Fruit fly (Drosophila melanogaster) whole organism, embryonic: ENCODE measurements around the gene CG13837.
A peak's percentile ranks its signal among the peaks of the same experiment; 100 is the strongest.

Experiments used
- Abd-B ChIP-seq: fragments of 200-800 bp; sonication (Bioruptor generic); optimal IDR thresholded peaks from 2 replicates; lab custom pipeline; 2018; ENCODE audit warnings: missing biosample characterization, mild to moderate bottlenecking, missing genetic modification characterization, moderate library complexity
- Atf-2 ChIP-seq: fragments of 200-800 bp; sonication (Bioruptor generic); optimal IDR thresholded peaks from 2 replicates; lab custom pipeline; 2016; ENCODE audit warnings: missing biosample characterization, missing genetic modification characterization
- BtbVII ChIP-seq: fragments of 200-800 bp; sonication (Bioruptor generic); optimal IDR thresholded peaks from 3 replicates; lab custom pipeline; 2017; ENCODE audit warnings: missing biosample characterization, mild to moderate bottlenecking, missing genetic modification characterization
- Bteb2 ChIP-seq: fragments of 200-800 bp; sonication (Bioruptor generic); optimal IDR thresholded peaks from 2 replicates; lab custom pipeline; 2016; ENCODE audit warnings: missing biosample characterization, missing genetic modification characterization
- CG1024 ChIP-seq: fragments of 200-800 bp; sonication (Bioruptor generic); IDR thresholded peaks from 2 replicates; pipeline ENCODE4 v1.3.6; 2022; ENCODE audit warnings: missing biosample characterization, missing genetic modification characterization
- CG11085 ChIP-seq: fragments of 200-800 bp; sonication (Bioruptor generic); IDR thresholded peaks from 2 replicates; pipeline ENCODE4 v1.3.6; 2022; ENCODE audit warnings: missing biosample characterization, missing genetic modification characterization
- CG11093 ChIP-seq: fragments of 200-800 bp; sonication (Bioruptor generic); IDR thresholded peaks from 3 replicates; pipeline ENCODE4 v1.3.6; 2022; ENCODE audit warnings: missing biosample characterization, missing genetic modification characterization
- CG11723 ChIP-seq: fragments of 200-800 bp; sonication (Bioruptor generic); optimal IDR thresholded peaks from 2 replicates; lab custom pipeline; 2017; ENCODE audit warnings: missing biosample characterization, mild to moderate bottlenecking, missing genetic modification characterization
- CG13123 ChIP-seq: fragments of 200-800 bp; sonication (Bioruptor generic); optimal IDR thresholded peaks from 2 replicates; lab custom pipeline; 2016; ENCODE audit warnings: missing biosample characterization, missing genetic modification characterization
- CG14441 ChIP-seq: fragments of 200-800 bp; sonication (Bioruptor generic); IDR thresholded peaks from 2 replicates; pipeline ENCODE4 v1.3.6; 2022; ENCODE audit warnings: missing biosample characterization, missing genetic modification characterization
- CG15073 ChIP-seq: fragments of 200-800 bp; sonication (Bioruptor generic); optimal IDR thresholded peaks from 2 replicates; lab custom pipeline; 2016; ENCODE audit warnings: missing biosample characterization, missing genetic modification characterization
- CG1602 ChIP-seq: fragments of 200-800 bp; sonication (Bioruptor generic); optimal IDR thresholded peaks from 3 replicates; lab custom pipeline; 2016; ENCODE audit warnings: missing biosample characterization, missing genetic modification characterization
- CG16815 ChIP-seq: fragments of 200-800 bp; sonication (Bioruptor generic); optimal IDR thresholded peaks from 3 replicates; lab custom pipeline; 2017; ENCODE audit warnings: missing biosample characterization, mild to moderate bottlenecking, missing genetic modification characterization
- CG18764 ChIP-seq: fragments of 200-800 bp; sonication (Bioruptor generic); optimal IDR thresholded peaks from 3 replicates; lab custom pipeline; 2016; ENCODE audit warnings: missing biosample characterization, missing genetic modification characterization
- CG2875 ChIP-seq: fragments of 200-800 bp; sonication (Bioruptor generic); optimal IDR thresholded peaks from 2 replicates; lab custom pipeline; 2017; ENCODE audit warnings: missing biosample characterization, mild to moderate bottlenecking, missing genetic modification characterization, missing genetic modification reagents
- CG3847 ChIP-seq: fragments of 200-800 bp; sonication (Bioruptor generic); IDR thresholded peaks from 2 replicates; pipeline ENCODE4 v1.3.6; 2022; ENCODE audit warnings: missing biosample characterization, missing genetic modification characterization
- CG4617 ChIP-seq: fragments of 200-800 bp; sonication (Bioruptor generic); optimal IDR thresholded peaks from 3 replicates; lab custom pipeline; 2016; ENCODE audit warnings: missing biosample characterization, missing genetic modification characterization, borderline replicate concordance
- CG6765 ChIP-seq: fragments of 200-800 bp; sonication (Bioruptor generic); optimal IDR thresholded peaks from 3 replicates; lab custom pipeline; 2017; ENCODE audit warnings: missing biosample characterization, mild to moderate bottlenecking, missing genetic modification characterization
- CG7786 ChIP-seq: fragments of 200-800 bp; sonication (Bioruptor generic); optimal IDR thresholded peaks from 2 replicates; lab custom pipeline; 2016; ENCODE audit warnings: missing biosample characterization, missing genetic modification characterization
- CG8281 ChIP-seq: fragments of 200-800 bp; sonication (Bioruptor generic); optimal IDR thresholded peaks from 2 replicates; lab custom pipeline; 2018; ENCODE audit warnings: missing biosample characterization, mild to moderate bottlenecking, missing genetic modification characterization, moderate library complexity
- CG9817 ChIP-seq: fragments of 200-800 bp; sonication (Bioruptor generic); optimal IDR thresholded peaks from 2 replicates; lab custom pipeline; 2018; ENCODE audit warnings: missing biosample characterization, mild to moderate bottlenecking, missing genetic modification characterization, moderate library complexity
- D19A ChIP-seq: fragments of 200-800 bp; optimal IDR thresholded peaks from 3 replicates; lab custom pipeline; 2019; ENCODE audit warnings: missing biosample characterization, mild to moderate bottlenecking, missing genetic modification characterization, moderate library complexity
- H15 ChIP-seq: fragments of 200-800 bp; sonication (Bioruptor generic); IDR thresholded peaks from 3 replicates; pipeline ENCODE4 v1.3.6; 2022; ENCODE audit warnings: missing biosample characterization, missing genetic modification characterization
- Hand ChIP-seq: fragments of 200-800 bp; sonication (Bioruptor generic); optimal IDR thresholded peaks from 2 replicates; lab custom pipeline; 2017; ENCODE audit warnings: mild to moderate bottlenecking, missing biosample characterization, missing genetic modification reagents, missing genetic modification characterization
- Hmr ChIP-seq: fragments of 200-800 bp; sonication (Bioruptor generic); optimal IDR thresholded peaks from 3 replicates; lab custom pipeline; 2017; ENCODE audit warnings: mild to moderate bottlenecking, missing biosample characterization, missing genetic modification reagents, missing genetic modification characterization
- Hr78 ChIP-seq, 2 experiments: fragments of 200-800 bp in 1 of 2; fragments of >200 bp in 1 of 2; sonication (Bioruptor generic) in 1 of 2; optimal IDR thresholded peaks; 2 replicates each; lab custom pipeline; 2017 to 2019; ENCODE audit warnings: missing biosample characterization in 2 of 2, missing genetic modification characterization in 2 of 2, mild to moderate bottlenecking in 1 of 2, moderate library complexity in 1 of 2
- Mrtf ChIP-seq: fragments of 200-800 bp; sonication (Bioruptor generic); IDR thresholded peaks from 3 replicates; pipeline ENCODE4 v1.3.6; 2022; ENCODE audit warnings: missing biosample characterization, missing genetic modification characterization
- Six4 ChIP-seq: fragments of 200-800 bp; sonication (Bioruptor generic); optimal IDR thresholded peaks from 2 replicates; lab custom pipeline; 2016; ENCODE audit warnings: missing biosample characterization, missing genetic modification characterization
- Spps ChIP-seq: fragments of 200-800 bp; sonication (Bioruptor generic); optimal IDR thresholded peaks from 2 replicates; lab custom pipeline; 2018; ENCODE audit warnings: missing biosample characterization, mild to moderate bottlenecking, missing genetic modification characterization
- Ssrp ChIP-seq: fragments of 200-800 bp; sonication (Bioruptor generic); optimal IDR thresholded peaks from 2 replicates; lab custom pipeline; 2018; ENCODE audit warnings: missing biosample characterization, mild to moderate bottlenecking, missing genetic modification characterization, moderate library complexity
- al ChIP-seq: fragments of 200-800 bp; sonication (Bioruptor generic); IDR thresholded peaks from 2 replicates; pipeline ENCODE4 v1.3.6; 2022; ENCODE audit warnings: missing biosample characterization, missing genetic modification characterization
- croc ChIP-seq: fragments of 200-800 bp; sonication (Bioruptor generic); conservative IDR thresholded peaks from 3 replicates; pipeline ENCODE4 v1.3.6; 2022; ENCODE audit warnings: missing biosample characterization, missing genetic modification characterization
- da ChIP-seq: fragments of 200-800 bp; sonication (Bioruptor generic); optimal IDR thresholded peaks from 2 replicates; lab custom pipeline; 2016; ENCODE audit warnings: missing biosample characterization, missing genetic modification characterization
- dati ChIP-seq: fragments of 200-800 bp; sonication (Bioruptor generic); IDR thresholded peaks from 2 replicates; pipeline ENCODE4 v1.3.6; 2022; ENCODE audit warnings: missing biosample characterization, missing genetic modification characterization
- en ChIP-seq: fragments of 200-800 bp; sonication (Bioruptor generic); optimal IDR thresholded peaks from 2 replicates; lab custom pipeline; 2016; ENCODE audit warnings: missing biosample characterization, missing genetic modification characterization
- gcm ChIP-seq: fragments of 200-800 bp; sonication (Bioruptor generic); optimal IDR thresholded peaks from 2 replicates; lab custom pipeline; 2019; ENCODE audit warnings: missing biosample characterization, mild to moderate bottlenecking, missing genetic modification characterization, moderate library complexity
- mam ChIP-seq: fragments of 200-800 bp; sonication (Bioruptor generic); optimal IDR thresholded peaks from 3 replicates; lab custom pipeline; 2016; ENCODE audit warnings: missing biosample characterization, missing genetic modification characterization
- mld ChIP-seq: fragments of 200-800 bp; sonication (Bioruptor generic); IDR thresholded peaks from 3 replicates; pipeline ENCODE4 v1.3.6; 2022; ENCODE audit warnings: missing biosample characterization, missing genetic modification characterization; ENCODE audit not compliant: partially characterized antibody
- nau ChIP-seq: fragments of 200-800 bp; sonication (Bioruptor generic); optimal IDR thresholded peaks from 3 replicates; lab custom pipeline; 2017; ENCODE audit warnings: missing biosample characterization, mild to moderate bottlenecking, missing genetic modification characterization, missing genetic modification reagents
- odd ChIP-seq: fragments of 200-800 bp; sonication (Bioruptor generic); optimal IDR thresholded peaks from 2 replicates; lab custom pipeline; 2017; ENCODE audit warnings: missing biosample characterization, mild to moderate bottlenecking, missing genetic modification characterization
- pnt ChIP-seq: fragments of 200-800 bp; sonication (Bioruptor generic); optimal IDR thresholded peaks from 3 replicates; lab custom pipeline; 2016; ENCODE audit warnings: missing biosample characterization, missing genetic modification characterization
- prd ChIP-seq, 3 experiments: fragments of >200 bp in 2 of 3; fragments of 200-800 bp in 1 of 3; sonication (Bioruptor generic) in 1 of 3; optimal IDR thresholded peaks in 2 of 3; IDR thresholded peaks in 1 of 3; 2 replicates in 2 of 3; 3 replicates in 1 of 3; pipeline versions ENCODE4 v1.3.6 to Lab custom; 2017 to 2022; ENCODE audit warnings: missing biosample characterization in 1 of 3, missing genetic modification characterization in 1 of 3
- pros ChIP-seq: fragments of 200-800 bp; sonication (Bioruptor generic); optimal IDR thresholded peaks from 3 replicates; lab custom pipeline; 2019; ENCODE audit warnings: missing biosample characterization, mild to moderate bottlenecking, missing genetic modification characterization, moderate library complexity
- run ChIP-seq: fragments of 200-800 bp; sonication (Bioruptor generic); optimal IDR thresholded peaks from 3 replicates; lab custom pipeline; 2018; ENCODE audit warnings: missing biosample characterization, mild to moderate bottlenecking, missing genetic modification characterization
- salm ChIP-seq: fragments of 200-800 bp; sonication (Bioruptor generic); optimal IDR thresholded peaks from 2 replicates; lab custom pipeline; 2018; ENCODE audit warnings: missing biosample characterization, mild to moderate bottlenecking, missing genetic modification characterization
- sob ChIP-seq: fragments of 200-800 bp; sonication (Bioruptor generic); IDR thresholded peaks from 2 replicates; pipeline ENCODE4 v1.3.6; 2022; ENCODE audit warnings: missing biosample characterization, missing genetic modification characterization
- tx ChIP-seq: fragments of 200-800 bp; sonication (Bioruptor generic); optimal IDR thresholded peaks from 2 replicates; lab custom pipeline; 2016; ENCODE audit warnings: missing biosample characterization, missing genetic modification characterization
- wor ChIP-seq: fragments of 200-800 bp; sonication (Bioruptor generic); IDR thresholded peaks from 2 replicates; pipeline ENCODE4 v1.3.6; 2022; ENCODE audit warnings: missing biosample characterization, missing genetic modification characterization
- zen ChIP-seq: fragments of 200-800 bp; sonication (Bioruptor generic); optimal IDR thresholded peaks from 3 replicates; lab custom pipeline; 2018; ENCODE audit warnings: missing biosample characterization, mild to moderate bottlenecking, missing genetic modification characterization, moderate library complexity

Gene CG13837

dm6 chr3R:23048690-23049118 lies 4.9 kb downstream of the CG13837 start (continued):
- TF ChIP-seq CG11093 (GFP tag; lab: Robert Waterston, UW), result peak; percentile 55; the same call in 1 of the 3 replicates
- TF ChIP-seq croc, result peak; percentile 66; the same call in 2 of the 3 replicates
- peak; percentile 41; the same call in 1 of the 2 replicates for TF ChIP-seq dati
- TF ChIP-seq Hr78 (GFP tag; optimal IDR thresholded peaks at IDR 0.05; lab: Kevin White, UChicago), result peak in 1 of 2 experiments; percentile 78
- peak; percentile 68 for TF ChIP-seq CG2875 (GFP tag; lab: Kevin White, UChicago)
- peak; percentile 84 for TF ChIP-seq pros
- peak; percentile 55 for TF ChIP-seq al (GFP tag; lab: Robert Waterston, UW)
- TF ChIP-seq CG16815 (GFP tag; lab: Kevin White, UChicago), result no peak
- peak; percentile 63 for TF ChIP-seq odd
- peak; percentile 61; the same call in 1 of the 2 replicates for TF ChIP-seq CG14441 (GFP tag; lab: Robert Waterston, UW)
- TF ChIP-seq run (tag; lab: Kevin White, UChicago), result peak; percentile 64
- TF ChIP-seq Mrtf (GFP tag; lab: Robert Waterston, UW), result peak; percentile 53; the same call in 1 of the 3 replicates
- TF ChIP-seq CG6765 (GFP tag; lab: Kevin White, UChicago), result no peak
- TF ChIP-seq Atf-2 (GFP tag; lab: Kevin White, UChicago), result peak; percentile 28
- TF ChIP-seq CG8281 (tag; lab: Kevin White, UChicago), result peak; percentile 66
- TF ChIP-seq Hand (GFP tag; lab: Kevin White, UChicago), result peak; percentile 21
- TF ChIP-seq nau (GFP tag; lab: Kevin White, UChicago), result peak; percentile 71
- TF ChIP-seq H15 (GFP tag; lab: Robert Waterston, UW), result peak; percentile 51; the same call in 1 of the 3 replicates
- no peak for TF ChIP-seq prd (optimal IDR thresholded peaks at IDR 0.05; lab: Kevin White, UChicago)
- peak; percentile 75 for TF ChIP-seq prd (GFP tag; IDR thresholded peaks at IDR 0.05; lab: Robert Waterston, UW)
- TF ChIP-seq Abd-B (GFP tag; lab: Kevin White, UChicago), result peak; percentile 70
- TF ChIP-seq Six4 (GFP tag; lab: Kevin White, UChicago), result peak; percentile 74
- peak; percentile 31 for TF ChIP-seq tx
- peak; percentile 70 for TF ChIP-seq D19A (tag; lab: Kevin White, UChicago)
- TF ChIP-seq Ssrp (tag; lab: Kevin White, UChicago), result peak; percentile 79
- peak; percentile 31 for TF ChIP-seq en
- TF ChIP-seq Hmr (GFP tag; lab: Kevin White, UChicago), result peak; percentile 71
- no peak for TF ChIP-seq CG11085 (GFP tag; lab: Robert Waterston, UW)
- TF ChIP-seq mld (GFP tag; lab: Robert Waterston, UW), result no peak
- TF ChIP-seq da (GFP tag; lab: Kevin White, UChicago), result no peak
- TF ChIP-seq BtbVII (GFP tag; lab: Kevin White, UChicago), result peak; percentile 16
- no peak for TF ChIP-seq CG15073
- no peak for TF ChIP-seq CG13123 (GFP tag; lab: Kevin White, UChicago)
- TF ChIP-seq sob (GFP tag; lab: Robert Waterston, UW), result peak; percentile 58; the same call in 1 of the 2 replicates
- peak; percentile 32; the same call in 1 of the 2 replicates for TF ChIP-seq CG1024
- peak; percentile 77 for TF ChIP-seq wor (GFP tag; lab: Robert Waterston, UW)
- TF ChIP-seq zen (tag; lab: Kevin White, UChicago), result peak; percentile 55
- peak; percentile 2 for TF ChIP-seq CG4617 (GFP tag; lab: Kevin White, UChicago)
- peak; percentile 30 for TF ChIP-seq salm (tag; lab: Kevin White, UChicago)
- TF ChIP-seq mam (GFP tag; lab: Kevin White, UChicago), result peak; percentile 32
- TF ChIP-seq gcm, result peak; percentile 76
- TF ChIP-seq CG9817 (tag; lab: Kevin White, UChicago), result peak; percentile 63
- TF ChIP-seq CG7786 (GFP tag; lab: Kevin White, UChicago), result peak; percentile 19
- TF ChIP-seq CG18764 (GFP tag; lab: Kevin White, UChicago), result no peak
- TF ChIP-seq CG3847 (GFP tag; lab: Robert Waterston, UW), result peak; percentile 43
- TF ChIP-seq pnt (GFP tag; lab: Kevin White, UChicago), result peak; percentile 21
- peak; percentile 60 for TF ChIP-seq Bteb2
- peak; percentile 58 for TF ChIP-seq Spps (tag; lab: Kevin White, UChicago)
- peak; percentile 63 for TF ChIP-seq CG11723 (GFP tag; lab: Kevin White, UChicago)
- TF ChIP-seq CG1602 (GFP tag; lab: Kevin White, UChicago), result peak; percentile 48
